Fruit fly (Drosophila melanogaster) whole organism, embryonic: ENCODE results near the gene CG13314.
A peak's percentile ranks its signal among the peaks of the same experiment; 100 is the strongest.

ENCODE experiments used
- Adf1 ChIP-seq: fragments of 200-800 bp; sonication (Bioruptor generic); IDR thresholded peaks from 2 replicates; pipeline ENCODE4 v1.3.6; 2022; ENCODE audit warnings: missing biosample characterization, missing genetic modification characterization
- Atf3 ChIP-seq: fragments of 200-800 bp; sonication (Bioruptor generic); optimal IDR thresholded peaks from 3 replicates; lab custom pipeline; 2016; ENCODE audit warnings: missing biosample characterization, missing genetic modification characterization
- C15 ChIP-seq: fragments of 200-800 bp; sonication (Bioruptor generic); IDR thresholded peaks from 3 replicates; pipeline ENCODE4 v1.3.6; 2022; ENCODE audit warnings: missing biosample characterization, missing genetic modification characterization
- CG1024 ChIP-seq: fragments of 200-800 bp; sonication (Bioruptor generic); IDR thresholded peaks from 2 replicates; pipeline ENCODE4 v1.3.6; 2022; ENCODE audit warnings: missing biosample characterization, missing genetic modification characterization
- CG10431 ChIP-seq: fragments of 200-800 bp; sonication (Bioruptor generic); optimal IDR thresholded peaks from 3 replicates; lab custom pipeline; 2018; ENCODE audit warnings: missing biosample characterization, mild to moderate bottlenecking, missing genetic modification characterization
- CG11504 ChIP-seq: fragments of 200-800 bp; sonication (Bioruptor generic); optimal IDR thresholded peaks from 3 replicates; lab custom pipeline; 2019; ENCODE audit warnings: missing biosample characterization, mild to moderate bottlenecking, missing genetic modification characterization, moderate library complexity
- CG13775 ChIP-seq: fragments of 200-800 bp; sonication (Bioruptor generic); optimal IDR thresholded peaks from 3 replicates; lab custom pipeline; 2017; ENCODE audit warnings: missing biosample characterization, mild to moderate bottlenecking, missing genetic modification characterization
- CG1603 ChIP-seq: fragments of 200-800 bp; sonication (Bioruptor generic); optimal IDR thresholded peaks from 2 replicates; lab custom pipeline; 2019; ENCODE audit warnings: missing biosample characterization, mild to moderate bottlenecking, missing genetic modification characterization, moderate library complexity
- CG17912 ChIP-seq: fragments of 200-800 bp; sonication (Bioruptor generic); optimal IDR thresholded peaks from 2 replicates; lab custom pipeline; 2018; ENCODE audit warnings: missing biosample characterization, mild to moderate bottlenecking, missing genetic modification characterization
- CG2678 ChIP-seq: fragments of 200-800 bp; sonication (Bioruptor generic); optimal IDR thresholded peaks from 3 replicates; lab custom pipeline; 2019; ENCODE audit warnings: missing biosample characterization, mild to moderate bottlenecking, missing genetic modification characterization, moderate library complexity
- CG4617 ChIP-seq: fragments of 200-800 bp; sonication (Bioruptor generic); optimal IDR thresholded peaks from 3 replicates; lab custom pipeline; 2016; ENCODE audit warnings: missing biosample characterization, missing genetic modification characterization, borderline replicate concordance
- CG4707 ChIP-seq: fragments of 200-800 bp; sonication (Bioruptor generic); optimal IDR thresholded peaks from 2 replicates; lab custom pipeline; 2018; ENCODE audit warnings: missing biosample characterization, mild to moderate bottlenecking, missing genetic modification characterization, moderate library complexity
- CG6272 ChIP-seq: fragments of 200-800 bp; sonication (Bioruptor generic); IDR thresholded peaks from 2 replicates; pipeline ENCODE4 v1.3.6; 2022; ENCODE audit warnings: missing biosample characterization, missing genetic modification characterization
- CG8924 ChIP-seq: fragments of 200-800 bp; optimal IDR thresholded peaks from 3 replicates; lab custom pipeline; 2019; ENCODE audit warnings: missing biosample characterization, mild to moderate bottlenecking, missing genetic modification characterization, moderate library complexity
- CG9797 ChIP-seq: fragments of 200-800 bp; sonication (Bioruptor generic); optimal IDR thresholded peaks from 3 replicates; lab custom pipeline; 2018; ENCODE audit warnings: missing biosample characterization, mild to moderate bottlenecking, missing genetic modification characterization
- CG9817 ChIP-seq: fragments of 200-800 bp; sonication (Bioruptor generic); optimal IDR thresholded peaks from 2 replicates; lab custom pipeline; 2018; ENCODE audit warnings: missing biosample characterization, mild to moderate bottlenecking, missing genetic modification characterization, moderate library complexity
- CTCF ChIP-seq: fragments of 200-800 bp; sonication (Bioruptor generic); optimal IDR thresholded peaks from 2 replicates; lab custom pipeline; 2017; ENCODE audit warnings: missing biosample characterization, mild to moderate bottlenecking, missing genetic modification characterization, moderate library complexity
- D19A ChIP-seq: fragments of 200-800 bp; optimal IDR thresholded peaks from 3 replicates; lab custom pipeline; 2019; ENCODE audit warnings: missing biosample characterization, mild to moderate bottlenecking, missing genetic modification characterization, moderate library complexity
- D19B ChIP-seq: fragments of 200-800 bp; sonication (Bioruptor generic); optimal IDR thresholded peaks from 2 replicates; lab custom pipeline; 2017; ENCODE audit warnings: missing biosample characterization, mild to moderate bottlenecking, missing genetic modification characterization
- E2f1 ChIP-seq: fragments of 200-800 bp; sonication (Bioruptor generic); IDR thresholded peaks from 2 replicates; pipeline ENCODE4 v1.3.6; 2022; ENCODE audit warnings: missing biosample characterization, missing genetic modification characterization
- Eip74EF ChIP-seq, 2 experiments: fragments of 200-800 bp in 1 of 2; fragments of >200 bp in 1 of 2; sonication (Bioruptor generic) in 1 of 2; optimal IDR thresholded peaks; 2 replicates each; lab custom pipeline; 2017 to 2019; ENCODE audit warnings: missing biosample characterization in 2 of 2, missing genetic modification characterization in 2 of 2, mild to moderate bottlenecking in 1 of 2, moderate library complexity in 1 of 2
- H2.0 ChIP-seq: fragments of 200-800 bp; sonication (Bioruptor generic); IDR thresholded peaks from 2 replicates; pipeline ENCODE4 v1.3.6; 2022; ENCODE audit warnings: missing biosample characterization, missing genetic modification characterization
- HLH3B ChIP-seq: fragments of 200-800 bp; sonication (Bioruptor generic); IDR thresholded peaks from 2 replicates; pipeline ENCODE4 v1.3.6; 2022; ENCODE audit warnings: missing biosample characterization, missing genetic modification characterization
- Hmx ChIP-seq: fragments of 200-800 bp; sonication (Bioruptor generic); optimal IDR thresholded peaks from 2 replicates; lab custom pipeline; 2016; ENCODE audit warnings: missing biosample characterization, missing genetic modification characterization
- Hr78 ChIP-seq, 2 experiments: fragments of 200-800 bp in 1 of 2; fragments of >200 bp in 1 of 2; sonication (Bioruptor generic) in 1 of 2; optimal IDR thresholded peaks; 2 replicates each; lab custom pipeline; 2017 to 2019; ENCODE audit warnings: missing biosample characterization in 2 of 2, missing genetic modification characterization in 2 of 2, mild to moderate bottlenecking in 1 of 2, moderate library complexity in 1 of 2
- MESR4 ChIP-seq: fragments of 200-800 bp; sonication (Bioruptor generic); optimal IDR thresholded peaks from 2 replicates; lab custom pipeline; 2018; ENCODE audit warnings: missing biosample characterization, mild to moderate bottlenecking, missing genetic modification characterization, moderate library complexity
- Med ChIP-seq: fragments of 200-800 bp; sonication (Bioruptor generic); peaks from one replicate; lab custom pipeline; 2016; ENCODE audit warnings: missing biosample characterization, missing genetic modification characterization, mild to moderate bottlenecking, inconsistent platforms, moderate library complexity
- Opbp ChIP-seq: fragments of 200-800 bp; sonication (Bioruptor generic); IDR thresholded peaks from 3 replicates; pipeline ENCODE4 v1.3.6; 2022; ENCODE audit warnings: missing biosample characterization, missing genetic modification characterization; ENCODE audit not compliant: partially characterized antibody
- PHDP ChIP-seq: fragments of 200-800 bp; sonication (Bioruptor generic); optimal IDR thresholded peaks from 3 replicates; lab custom pipeline; 2018; ENCODE audit warnings: missing biosample characterization, mild to moderate bottlenecking, missing genetic modification characterization, moderate library complexity
- Sry-β ChIP-seq: fragments of 200-800 bp; sonication (Bioruptor generic); optimal IDR thresholded peaks from 2 replicates; lab custom pipeline; 2018; ENCODE audit warnings: missing biosample characterization, mild to moderate bottlenecking, missing genetic modification characterization, moderate library complexity
- Stat92E ChIP-seq, 3 experiments: fragments of >200 bp in 2 of 3; fragments of 200-800 bp in 1 of 3; sonication (Bioruptor generic) in 1 of 3; optimal IDR thresholded peaks; 2 replicates each; lab custom pipeline; 2017 to 2019; ENCODE audit warnings: missing biosample characterization in 3 of 3, missing genetic modification characterization in 3 of 3, mild to moderate bottlenecking in 1 of 3, moderate library complexity in 1 of 3
- amos ChIP-seq: fragments of 200-800 bp; sonication (Bioruptor generic); IDR thresholded peaks from 2 replicates; pipeline ENCODE4 v1.3.6; 2022; ENCODE audit warnings: missing biosample characterization, missing genetic modification characterization; ENCODE audit not compliant: partially characterized antibody
- ato ChIP-seq: fragments of 200-800 bp; sonication (Bioruptor generic); IDR thresholded peaks from 2 replicates; pipeline ENCODE4 v1.3.6; 2022; ENCODE audit warnings: missing biosample characterization, missing genetic modification characterization; ENCODE audit not compliant: partially characterized antibody
- bbx ChIP-seq: fragments of 200-800 bp; sonication (Bioruptor generic); IDR thresholded peaks from 2 replicates; pipeline ENCODE4 v1.3.6; 2022; ENCODE audit warnings: missing biosample characterization, missing genetic modification characterization; ENCODE audit not compliant: partially characterized antibody
- cas ChIP-seq: fragments of 200-800 bp; sonication (Bioruptor generic); IDR thresholded peaks from 2 replicates; pipeline ENCODE4 v1.3.6; 2022; ENCODE audit warnings: missing biosample characterization, missing genetic modification characterization
- chinmo ChIP-seq: fragments of 200-800 bp; sonication (Bioruptor generic); IDR thresholded peaks from 4 replicates; pipeline ENCODE4 v1.3.6; 2022; ENCODE audit warnings: missing biosample characterization, missing genetic modification characterization; ENCODE audit not compliant: partially characterized antibody
- chn ChIP-seq: fragments of 200-800 bp; sonication (Bioruptor generic); optimal IDR thresholded peaks from 2 replicates; lab custom pipeline; 2016; ENCODE audit warnings: missing biosample characterization, missing genetic modification characterization
- dm ChIP-seq: fragments of 200-800 bp; sonication (Bioruptor generic); optimal IDR thresholded peaks from 3 replicates; lab custom pipeline; 2016; ENCODE audit warnings: missing biosample characterization, missing genetic modification characterization
- fd64A ChIP-seq: fragments of 200-800 bp; sonication (Bioruptor generic); optimal IDR thresholded peaks from 3 replicates; lab custom pipeline; 2018; ENCODE audit warnings: missing biosample characterization, mild to moderate bottlenecking, missing genetic modification characterization
- ftz-f1 ChIP-seq: fragments of 200-800 bp; sonication (Bioruptor generic); optimal IDR thresholded peaks from 2 replicates; lab custom pipeline; 2016; ENCODE audit warnings: missing biosample characterization, missing genetic modification characterization
- ham ChIP-seq: fragments of 200-800 bp; sonication (Bioruptor generic); IDR thresholded peaks from 2 replicates; pipeline ENCODE4 v1.3.6; 2022; ENCODE audit warnings: missing biosample characterization, missing genetic modification characterization
- hth ChIP-seq: fragments of >200 bp; optimal IDR thresholded peaks from 2 replicates; lab custom pipeline; 2017; ENCODE audit warnings: inconsistent platforms
- lab ChIP-seq: fragments of 200-800 bp; sonication (Bioruptor generic); optimal IDR thresholded peaks from 3 replicates; lab custom pipeline; 2017; ENCODE audit warnings: missing biosample characterization, missing genetic modification characterization, mild to moderate bottlenecking, moderate library complexity, missing genetic modification reagents
- nerfin-2 ChIP-seq: fragments of 200-800 bp; sonication (Bioruptor generic); IDR thresholded peaks from 2 replicates; pipeline ENCODE4 v1.3.6; 2022; ENCODE audit warnings: missing biosample characterization, missing genetic modification characterization; ENCODE audit not compliant: partially characterized antibody
- psq ChIP-seq: fragments of 200-800 bp; sonication (Bioruptor generic); optimal IDR thresholded peaks from 2 replicates; lab custom pipeline; 2017; ENCODE audit warnings: missing biosample characterization, missing genetic modification characterization
- sd ChIP-seq: fragments of 200-800 bp; sonication (Bioruptor generic); optimal IDR thresholded peaks from 3 replicates; lab custom pipeline; 2018; ENCODE audit warnings: missing biosample characterization, mild to moderate bottlenecking, missing genetic modification characterization, moderate library complexity
- stc ChIP-seq: fragments of 200-800 bp; sonication (Bioruptor generic); IDR thresholded peaks from 2 replicates; pipeline ENCODE4 v1.3.6; 2022; ENCODE audit warnings: missing biosample characterization, missing genetic modification characterization
- trem ChIP-seq: fragments of 200-800 bp; optimal IDR thresholded peaks from 3 replicates; lab custom pipeline; 2019; ENCODE audit warnings: missing biosample characterization, mild to moderate bottlenecking, missing genetic modification characterization, moderate library complexity
- unc-4 ChIP-seq: fragments of 200-800 bp; sonication (Bioruptor generic); IDR thresholded peaks from 2 replicates; pipeline ENCODE4 v1.3.6; 2022; ENCODE audit warnings: missing biosample characterization, missing genetic modification characterization; ENCODE audit not compliant: partially characterized antibody
- vvl ChIP-seq: fragments of 200-800 bp; sonication (Bioruptor generic); IDR thresholded peaks from 2 replicates; pipeline ENCODE4 v1.3.6; 2022; ENCODE audit warnings: missing biosample characterization, missing genetic modification characterization

The CG13314 gene

DNA sequence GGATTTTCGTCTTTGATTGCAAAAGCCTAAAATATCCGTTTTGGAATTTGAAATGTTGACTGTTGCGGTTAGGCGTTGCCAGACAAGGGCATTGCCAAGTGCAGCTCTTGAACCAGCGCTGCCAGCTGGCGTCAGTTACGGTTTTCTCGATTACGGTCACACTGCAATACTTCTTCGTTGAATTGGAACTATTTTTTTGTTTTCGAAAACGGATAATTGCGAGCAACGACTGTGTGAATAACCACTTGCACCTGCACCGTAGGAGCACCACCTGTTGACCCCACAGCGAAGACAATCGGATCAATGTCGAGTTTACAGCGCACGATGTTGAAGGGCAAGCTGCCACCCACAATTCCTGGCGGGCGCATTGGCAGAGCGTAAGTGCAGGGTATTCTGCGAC is 5.0 kb downstream of the CG13314 start, which contains the start of gene CG5068 (continued):
- TF ChIP-seq C15 (no peak), psq (no peak), MESR4 (GFP tag; lab: Kevin White, UChicago) (peak; percentile 85), Adf1 (GFP tag; lab: Robert Waterston, UW) (no peak), CG11504 (tag; lab: Kevin White, UChicago) (peak; percentile 75), lab (GFP tag; lab: Kevin White, UChicago) (no peak), chinmo (peak; percentile 21; the same call in 1 of the 4 replicates), E2f1 (GFP tag; lab: Robert Waterston, UW) (no peak), CG4707 (no peak), CG9797 (GFP tag; lab: Kevin White, UChicago) (peak; percentile 77), D19B (GFP tag; lab: Kevin White, UChicago) (peak; percentile 22), stc (no peak), chn (GFP tag; lab: Kevin White, UChicago) (no peak), HLH3B (GFP tag; lab: Robert Waterston, UW) (no peak), CG8924 (tag; lab: Kevin White, UChicago) (no peak), CG1024 (GFP tag; lab: Robert Waterston, UW) (no peak), CTCF (peak; percentile 13), H2.0 (GFP tag; lab: Robert Waterston, UW) (no peak), dm (GFP tag; lab: Kevin White, UChicago) (no peak), ftz-f1 (GFP tag; lab: Kevin White, UChicago) (peak; percentile 64), vvl (peak; percentile 29; the same call in 1 of the 2 replicates), D19A (tag; lab: Kevin White, UChicago) (peak; percentile 22), CG6272 (GFP tag; lab: Robert Waterston, UW) (no peak), cas (GFP tag; lab: Robert Waterston, UW) (no peak), Sry-β (no peak), Opbp (GFP tag; lab: Robert Waterston, UW) (peak; percentile 37; the same call in 1 of the 3 replicates), PHDP (tag; lab: Kevin White, UChicago) (no peak), unc-4 (GFP tag; lab: Robert Waterston, UW) (peak; percentile 21; the same call in 1 of the 2 replicates), CG10431 (no peak), Med (GFP tag; lab: Kevin White, UChicago) (peak; percentile 77), CG13775 (no peak), trem (tag; lab: Kevin White, UChicago) (peak; percentile 55), CG2678 (tag; lab: Kevin White, UChicago) (no peak), hth (lab: Kevin White, UChicago) (no peak), Eip74EF (GFP tag; optimal IDR thresholded peaks at IDR 0.05; lab: Kevin White, UChicago) (no peak), bbx (GFP tag; lab: Robert Waterston, UW) (0 out of 2 replicates have a peak, but pooled peaks have one; percentile 26), CG17912 (GFP tag; lab: Kevin White, UChicago) (peak; percentile 7), CG1603 (tag; lab: Kevin White, UChicago) (peak; percentile 74), amos (peak; percentile 51; the same call in 1 of the 2 replicates), nerfin-2 (GFP tag; lab: Robert Waterston, UW) (no peak), Hmx (GFP tag; lab: Kevin White, UChicago) (no peak), ato (GFP tag; lab: Robert Waterston, UW) (peak; percentile 13), CG9817 (tag; lab: Kevin White, UChicago) (no peak), fd64A (no peak), sd (tag; lab: Kevin White, UChicago) (no peak), Hr78 (GFP tag; optimal IDR thresholded peaks at IDR 0.05; lab: Kevin White, UChicago) (no peak), Atf3 (no peak), Stat92E (GFP tag; optimal IDR thresholded peaks at IDR 0.05; lab: Kevin White, UChicago) (no peak), ham (no peak), CG4617 (GFP tag; lab: Kevin White, UChicago) (peak; percentile 86)
